Worm (Caenorhabditis elegans): ENCODE data around the gene C46H3.2.

C46H3.2 gene

ce11 chrX:1249738-1250137 is 19.2 kb upstream of the C46H3.2 start, which contains the start of gene C25G6.4:
Gene C25G6.4, minus strand, starts transcription at chrX:1249838.
- TF ChIP-seq ztf-18 (tag; optimal IDR thresholded peaks at IDR 0.05) (no peak), dpl-1 (GFP tag; optimal IDR thresholded peaks at IDR 0.05) (no peak), aptf-2 (GFP tag; conservative IDR thresholded peaks at IDR 0.05) (no peak), hlh-12 (tag; optimal IDR thresholded peaks at IDR 0.05) (no peak), tbp1 (GFP tag; optimal IDR thresholded peaks at IDR 0.05) (no peak), ztf-6 (GFP tag; IDR thresholded peaks at IDR 0.05) (no peak), ceh-27 (GFP tag; optimal IDR thresholded peaks at IDR 0.05) (no peak), lin-26 (GFP tag; IDR thresholded peaks at IDR 0.05) (no peak), K12H6.12 (tag; optimal IDR thresholded peaks at IDR 0.05) (no peak)

DNA sequence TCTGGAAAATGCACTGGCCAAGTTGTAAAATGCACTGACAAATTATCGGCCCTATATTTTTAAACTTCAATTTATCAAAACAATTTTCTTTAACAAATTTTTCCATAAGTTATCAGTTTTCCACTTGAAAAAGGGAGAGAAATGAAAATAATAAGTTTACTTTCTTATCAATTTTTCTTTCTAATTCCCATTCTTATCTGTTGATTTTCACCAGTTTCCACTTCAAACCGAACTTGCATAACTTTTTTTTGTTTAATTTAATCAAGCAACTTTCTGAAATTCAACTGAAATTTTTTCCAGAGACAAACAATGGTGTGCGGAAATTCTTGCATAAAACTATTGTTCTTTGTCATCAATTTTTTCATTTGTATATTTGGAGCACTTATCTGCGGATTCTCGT is 15.2 kb upstream of the C46H3.2 start, which contains the start of gene tsp-9:
Gene tsp-9, plus strand, starts transcription at position 301 of the 400 bp plus-strand sequence.
- no peak for TF ChIP-seq attf-3 (GFP tag; conservative IDR thresholded peaks at IDR 0.05)
- TF ChIP-seq nhr-80 (tag; optimal IDR thresholded peaks at IDR 0.05), result peak; percentile 15

- TF ChIP-seq tbx-9 (tag; optimal IDR thresholded peaks at IDR 0.05; ENCODE audit: borderline replicate concordance) (no peak), nhr-179 (tag; optimal IDR thresholded peaks at IDR 0.05) (no peak), lin-54 (GFP tag; optimal IDR thresholded peaks at IDR 0.05) (no peak), snpc-3.4 (tag; optimal IDR thresholded peaks at IDR 0.05) (no peak), aptf-3 (GFP tag; IDR thresholded peaks at IDR 0.05) (no peak), ztf-22 (GFP tag; optimal IDR thresholded peaks at IDR 0.05) (no peak), sdz-38 (tag; optimal IDR thresholded peaks at IDR 0.05) (no peak), C17E4.6 (GFP tag; IDR thresholded peaks at IDR 0.05) (no peak), attf-5 (GFP tag; optimal IDR thresholded peaks at IDR 0.05) (no peak), attf-3 (GFP tag; conservative IDR thresholded peaks at IDR 0.05) (no peak), nhr-120 (GFP tag; IDR thresholded peaks at IDR 0.05) (no peak), rcor-1 (GFP tag; IDR thresholded peaks at IDR 0.05) (no peak), hmg-20 (GFP tag; IDR thresholded peaks at IDR 0.05) (no peak), Y95B8A.8 (GFP tag; IDR thresholded peaks at IDR 0.05) (no peak), ceh-100 (GFP tag; IDR thresholded peaks at IDR 0.05) (no peak), ceh-40 (GFP tag; IDR thresholded peaks at IDR 0.05) (no peak), F23B12.7 (tag; optimal IDR thresholded peaks at IDR 0.05; ENCODE audit: insufficient read depth) (no peak), mes-4 (tag; optimal IDR thresholded peaks at IDR 0.05) (no peak), ceh-27 (GFP tag; optimal IDR thresholded peaks at IDR 0.05) (no peak), cebp-1 (GFP tag; IDR thresholded peaks at IDR 0.05) (no peak), cebp-1 (tag; optimal IDR thresholded peaks at IDR 0.05) (no peak)
Observed at ce11 chrX:1244235-1244634, 13.7 kb upstream of the C46H3.2 start.

- no peak for TF ChIP-seq nhr-27 (tag; optimal IDR thresholded peaks at IDR 0.05)
- no peak for TF ChIP-seq let-607 (tag; optimal IDR thresholded peaks at IDR 0.05)
- TF ChIP-seq egl-18 (GFP tag; IDR thresholded peaks at IDR 0.05), result no peak
- no peak for TF ChIP-seq let-526 (GFP tag; IDR thresholded peaks at IDR 0.05)
- no peak for TF ChIP-seq lsl-1 (GFP tag; optimal IDR thresholded peaks at IDR 0.05)
- TF ChIP-seq mxl-1 (tag; optimal IDR thresholded peaks at IDR 0.05), result no peak
- TF ChIP-seq Y95B8A.8 (GFP tag; IDR thresholded peaks at IDR 0.05), result no peak
- TF ChIP-seq atf-7 (tag; optimal IDR thresholded peaks at IDR 0.05), result no peak
- no peak for TF ChIP-seq F22D6.2 (tag; optimal IDR thresholded peaks at IDR 0.05)
- TF ChIP-seq mcd-1 (GFP tag; IDR thresholded peaks at IDR 0.05), result no peak
- no peak for TF ChIP-seq F55B11.4 (tag; optimal IDR thresholded peaks at IDR 0.05; ENCODE audit: borderline replicate concordance, insufficient read depth)
- no peak for TF ChIP-seq attf-3 (GFP tag; conservative IDR thresholded peaks at IDR 0.05)
- no peak for TF ChIP-seq sea-2 (GFP tag; IDR thresholded peaks at IDR 0.05)
- TF ChIP-seq nhr-80 (tag; optimal IDR thresholded peaks at IDR 0.05), result no peak
- TF ChIP-seq ceh-91 (GFP tag; IDR thresholded peaks at IDR 0.05), result no peak
- TF ChIP-seq hrde-1 (tag; optimal IDR thresholded peaks at IDR 0.05; ENCODE audit: borderline replicate concordance), result no peak
- TF ChIP-seq zfh-2 (GFP tag; conservative IDR thresholded peaks at IDR 0.05), result no peak
- TF ChIP-seq F10E7.11 (tag; optimal IDR thresholded peaks at IDR 0.05), result no peak
- TF ChIP-seq unc-62 (GFP tag; optimal IDR thresholded peaks at IDR 0.05), result no peak
Observed at ce11 chrX:1242763-1243162, 12.2 kb upstream of the C46H3.2 start.

All from whole organism, young adult.